Worm (Caenorhabditis elegans): Measurements from ENCODE around the gene F08F8.11.
A peak's percentile ranks its signal among the peaks of the same experiment; 100 is the strongest.

The F08F8.11 gene

ce11 chrIII:7397196-7397595 lies 31.5 kb downstream of the F08F8.11 start:
- TF ChIP-seq C08G9.2 (tag; optimal IDR thresholded peaks at IDR 0.05), result no peak

ce11 chrIII:7399004-7399403 lies 33.3 kb downstream of the F08F8.11 start:
- peak; percentile 63 for TF ChIP-seq unc-42 (tag; optimal IDR thresholded peaks at IDR 0.05)
- no peak for TF ChIP-seq ceh-18 (tag; optimal IDR thresholded peaks at IDR 0.05)
